Fruit fly (Drosophila melanogaster): Measurements from ENCODE around the gene CG33124.

dm6 chr2L:2238151-2238550, 29.2 kb upstream of the CG33124 start, which contains the start of gene Tengl3:
- no peak for TF ChIP-seq CTCF (optimal IDR thresholded peaks at IDR 0.05)
- TF ChIP-seq CG8478 (optimal IDR thresholded peaks at IDR 0.05) = no peak

Data from S2 (cell line).